Worm (Caenorhabditis elegans): Measurements from ENCODE around the gene srp-6.
A peak's percentile ranks its signal among the peaks of the same experiment; 100 is the strongest.

srp-6 gene

DNA sequence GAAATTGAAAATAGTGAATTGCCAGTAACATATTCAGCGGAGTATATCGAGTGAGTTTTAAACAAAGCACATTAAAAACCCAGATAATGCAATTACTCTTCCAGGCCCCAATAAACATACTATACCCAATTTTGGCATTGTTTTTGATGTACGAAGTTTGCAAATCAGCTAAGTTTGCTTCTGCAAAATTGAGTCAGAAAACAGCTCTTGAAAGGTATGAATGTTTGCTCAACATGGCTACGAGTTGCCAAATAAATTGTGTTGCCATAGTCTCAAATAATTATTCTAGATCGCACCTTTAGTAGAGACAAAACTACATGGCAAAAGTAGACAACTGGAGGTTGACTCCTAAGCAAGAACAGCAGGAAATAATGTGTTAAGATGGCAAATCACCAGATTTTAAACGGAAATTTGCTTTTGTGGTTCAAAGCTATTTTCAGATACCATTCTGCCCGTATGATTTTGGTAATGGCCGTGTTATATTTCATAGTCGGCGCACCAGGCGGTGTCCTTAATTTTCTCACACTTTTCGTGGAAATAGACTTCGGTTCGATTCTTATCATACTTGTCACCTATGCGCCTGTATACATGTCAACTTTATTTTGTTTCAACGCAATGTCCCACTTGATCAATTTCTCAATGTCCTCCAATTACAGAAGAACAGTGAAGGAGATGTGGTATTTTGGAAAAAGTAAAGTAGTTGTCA is 46.7 kb upstream of the srp-6 start (continued):
- TF ChIP-seq lin-35 (GFP tag; optimal IDR thresholded peaks at IDR 0.05), result peak in 1 of 3 experiments; percentile 29
- peak; percentile 39 for TF ChIP-seq atf-7 (tag; optimal IDR thresholded peaks at IDR 0.05)
- peak; percentile 81 for TF ChIP-seq tbx-9 (tag; optimal IDR thresholded peaks at IDR 0.05; ENCODE audit: borderline replicate concordance)
- TF ChIP-seq ceh-40 (GFP tag; IDR thresholded peaks at IDR 0.05), result 0 out of 2 replicates have a peak, but pooled peaks have one; percentile 6
- no peak for TF ChIP-seq ztf-18 (tag; optimal IDR thresholded peaks at IDR 0.05)
- TF ChIP-seq nfya-2 (GFP tag; IDR thresholded peaks at IDR 0.05), result 0 out of 2 replicates have a peak, but pooled peaks have one; percentile 38
- TF ChIP-seq ztf-3 (GFP tag; optimal IDR thresholded peaks at IDR 0.05), result peak; percentile 22
- TF ChIP-seq F37B4.10 (GFP tag; IDR thresholded peaks at IDR 0.05), result no peak
- peak; percentile 46 for TF ChIP-seq athp-1 (tag; optimal IDR thresholded peaks at IDR 0.05)
- peak; percentile 38 for TF ChIP-seq tbp1 (GFP tag; optimal IDR thresholded peaks at IDR 0.05)
- no peak; the same call in 1 of the 2 replicates for TF ChIP-seq lin-26 (GFP tag; IDR thresholded peaks at IDR 0.05)
- peak; percentile 63 for TF ChIP-seq ets-4 (GFP tag; optimal IDR thresholded peaks at IDR 0.05)
- TF ChIP-seq B0035.1 (tag; optimal IDR thresholded peaks at IDR 0.05), result peak; percentile 21
- peak; percentile 17 for TF ChIP-seq ZK185.1 (tag; optimal IDR thresholded peaks at IDR 0.05; ENCODE audit: poor library complexity, severe bottlenecking)
- TF ChIP-seq cebp-1 (GFP tag; IDR thresholded peaks at IDR 0.05), result no peak; the same call in 1 of the 2 replicates
- TF ChIP-seq cebp-1 (tag; optimal IDR thresholded peaks at IDR 0.05), result peak; percentile 70
- no peak for TF ChIP-seq attf-6 (GFP tag; IDR thresholded peaks at IDR 0.05)
- TF ChIP-seq mel-28 (tag; optimal IDR thresholded peaks at IDR 0.05; ENCODE audit: borderline replicate concordance), result no peak
- peak; percentile 1 for TF ChIP-seq fkh-3 (tag; optimal IDR thresholded peaks at IDR 0.05)
- TF ChIP-seq sdz-38 (tag; optimal IDR thresholded peaks at IDR 0.05), result no peak
- TF ChIP-seq ztf-26 (tag; optimal IDR thresholded peaks at IDR 0.05), result peak; percentile 40
- TF ChIP-seq ceh-27 (GFP tag; optimal IDR thresholded peaks at IDR 0.05), result peak; percentile 9
- TF ChIP-seq F57C9.4 (tag; optimal IDR thresholded peaks at IDR 0.05), result peak; percentile 50
- TF ChIP-seq nfyb-1 (GFP tag; IDR thresholded peaks at IDR 0.05), result peak; percentile 79
- peak; percentile 65 for TF ChIP-seq dox-1 (GFP tag; IDR thresholded peaks at IDR 0.05)
- peak; percentile 58 for TF ChIP-seq nhr-80 (tag; optimal IDR thresholded peaks at IDR 0.05)
- TF ChIP-seq hsf-1 (GFP tag; IDR thresholded peaks at IDR 0.05), result no peak
- no peak for TF ChIP-seq hmg-20 (GFP tag; IDR thresholded peaks at IDR 0.05)
- peak; percentile 4 for TF ChIP-seq mxl-1 (tag; optimal IDR thresholded peaks at IDR 0.05)
- peak; percentile 22; the same call in 1 of the 2 replicates for TF ChIP-seq madf-6 (GFP tag; IDR thresholded peaks at IDR 0.05)
- peak; percentile 56 for TF ChIP-seq Y56A3A.18 (GFP tag; IDR thresholded peaks at IDR 0.05)
- TF ChIP-seq B0019.2 (GFP tag; conservative IDR thresholded peaks at IDR 0.05), result no peak
- TF ChIP-seq Y95B8A.8 (GFP tag; IDR thresholded peaks at IDR 0.05), result peak; percentile 63; the same call in 1 of the 2 replicates
- no peak for TF ChIP-seq nhr-179 (tag; optimal IDR thresholded peaks at IDR 0.05)
- peak; percentile 33 for TF ChIP-seq nhr-27 (tag; optimal IDR thresholded peaks at IDR 0.05)
- TF ChIP-seq pha-4 (tag; optimal IDR thresholded peaks at IDR 0.05), result peak; percentile 83
- TF ChIP-seq T26A5.8 (tag; optimal IDR thresholded peaks at IDR 0.05), result no peak
- peak; percentile 96 for TF ChIP-seq F52B5.7 (tag; optimal IDR thresholded peaks at IDR 0.05)
- TF ChIP-seq nhr-90 (tag; optimal IDR thresholded peaks at IDR 0.05), result peak; percentile 66
- TF ChIP-seq attf-5 (GFP tag; optimal IDR thresholded peaks at IDR 0.05), result peak; percentile 50
- TF ChIP-seq chd-7 (tag; optimal IDR thresholded peaks at IDR 0.05), result peak; percentile 82
- TF ChIP-seq madf-8 (GFP tag; conservative IDR thresholded peaks at IDR 0.05), result no peak
- TF ChIP-seq repo-1 (tag; optimal IDR thresholded peaks at IDR 0.05), result peak; percentile 78
- TF ChIP-seq F57A8.1 (GFP tag; optimal IDR thresholded peaks at IDR 0.05), result no peak
- TF ChIP-seq madf-3 (GFP tag; IDR thresholded peaks at IDR 0.05), result 0 out of 2 replicates have a peak, but pooled peaks have one; percentile 2
- no peak for TF ChIP-seq aptf-2 (GFP tag; conservative IDR thresholded peaks at IDR 0.05)
- peak; percentile 64; the same call in 1 of the 2 replicates for TF ChIP-seq pbrm-1 (GFP tag; IDR thresholded peaks at IDR 0.05)
- TF ChIP-seq madf-10 (tag; optimal IDR thresholded peaks at IDR 0.05), result peak; percentile 82

All from whole organism, young adult.